Worm (Caenorhabditis elegans) whole organism, L1 larva: ENCODE results near the gene his-3.

Source experiments
- C04F5.9 ChIP-seq: sonication (generic microtip); optimal IDR thresholded peaks from 2 replicates; lab custom pipeline; 2016; ENCODE audit warnings: missing genetic modification characterization, missing compliant biosample characterization
- C16A3.4 ChIP-seq: fragments of 150-350 bp; optimal IDR thresholded peaks from 2 replicates; lab custom pipeline; 2014; ENCODE audit warnings: missing biosample characterization, missing genetic modification characterization
- F16B12.6 ChIP-seq: fragments of 150-350 bp; optimal IDR thresholded peaks from 2 replicates; lab custom pipeline; 2014; ENCODE audit warnings: missing biosample characterization, missing genetic modification characterization
- Y116A8C.19 ChIP-seq: sonication (generic microtip); optimal IDR thresholded peaks from 2 replicates; lab custom pipeline; 2016; ENCODE audit warnings: missing compliant biosample characterization, missing genetic modification characterization, borderline replicate concordance
- aha-1 ChIP-seq: fragments of 150-350 bp; optimal IDR thresholded peaks from 2 replicates; lab custom pipeline; 2014; ENCODE audit warnings: missing biosample characterization, missing genetic modification characterization
- alr-1 ChIP-seq: fragments of 200-800 bp; sonication (Bioruptor generic); optimal IDR thresholded peaks from 2 replicates; lab custom pipeline; 2018; ENCODE audit warnings: borderline replicate concordance, mild to moderate bottlenecking, missing genetic modification characterization, missing compliant biosample characterization
- aly-2 ChIP-seq: fragments of 150-350 bp; optimal IDR thresholded peaks from 2 replicates; lab custom pipeline; 2014; ENCODE audit warnings: missing biosample characterization, missing genetic modification characterization
- ama-1 ChIP-seq: fragments of 150-350 bp; optimal IDR thresholded peaks from 2 replicates; lab custom pipeline; 2014
- blmp-1 ChIP-seq: fragments of 150-350 bp; optimal IDR thresholded peaks from 2 replicates; lab custom pipeline; 2014; ENCODE audit warnings: missing biosample characterization, missing genetic modification characterization
- ceh-8 ChIP-seq: fragments of 200-800 bp; sonication (Bioruptor generic); optimal IDR thresholded peaks from 2 replicates; lab custom pipeline; 2018; ENCODE audit warnings: mild to moderate bottlenecking, missing genetic modification characterization, moderate library complexity, missing compliant biosample characterization
- ceh-90 ChIP-seq: sonication (generic microtip); optimal IDR thresholded peaks from 2 replicates; lab custom pipeline; 2016; ENCODE audit warnings: missing genetic modification characterization, missing compliant biosample characterization
- ces-1 ChIP-seq: fragments of 150-350 bp; optimal IDR thresholded peaks from 2 replicates; lab custom pipeline; 2014; ENCODE audit warnings: missing biosample characterization, missing genetic modification reagents, missing genetic modification characterization
- dpl-1 ChIP-seq, 3 experiments: fragments of 150-350 bp in 2 of 3; sonication (generic microtip) in 1 of 3; optimal IDR thresholded peaks; 2 replicates each; lab custom pipeline; 2014 to 2017; ENCODE audit warnings: missing biosample characterization in 3 of 3, missing genetic modification characterization in 3 of 3, missing genetic modification reagents in 3 of 3
- dsc-1 ChIP-seq: sonication (generic microtip); optimal IDR thresholded peaks from 2 replicates; lab custom pipeline; 2016; ENCODE audit warnings: mild to moderate bottlenecking, missing genetic modification characterization, missing compliant biosample characterization
- efl-1 ChIP-seq, 4 experiments: fragments of 150-350 bp; optimal IDR thresholded peaks in 3 of 4; peaks in 1 of 4; 1 replicate in 1 of 4; 2 replicates in 3 of 4; lab custom pipeline; 2014; ENCODE audit warnings: missing biosample characterization in 2 of 4, missing genetic modification characterization in 2 of 4, missing genetic modification reagents in 2 of 4
- efl-3 ChIP-seq: fragments of 200-800 bp; sonication (Bioruptor generic); optimal IDR thresholded peaks from 2 replicates; lab custom pipeline; 2018; ENCODE audit warnings: mild to moderate bottlenecking, missing genetic modification characterization, missing compliant biosample characterization
- elt-2 ChIP-seq: sonication (generic microtip); optimal IDR thresholded peaks from 2 replicates; lab custom pipeline; 2016; ENCODE audit warnings: missing genetic modification characterization, mild to moderate bottlenecking, inconsistent platforms, missing compliant biosample characterization, missing genetic modification reagents
- elt-3 ChIP-seq, 6 experiments: fragments of 150-350 bp in 1 of 6; sonication (generic microtip); optimal IDR thresholded peaks; 2 replicates each; lab custom pipeline; 2017 to 2018; ENCODE audit warnings: missing biosample characterization in 6 of 6, missing genetic modification characterization in 6 of 6, inconsistent platforms in 1 of 6
- ets-5 ChIP-seq: fragments of 200-800 bp; sonication (Bioruptor generic); IDR thresholded peaks from 2 replicates; pipeline ENCODE4 v1.3.6; 2022; ENCODE audit warnings: missing genetic modification characterization, missing compliant biosample characterization
- fos-1 ChIP-seq: fragments of 150-350 bp; optimal IDR thresholded peaks from 2 replicates; lab custom pipeline; 2014; ENCODE audit warnings: missing biosample characterization, missing genetic modification characterization
- grh-1 ChIP-seq: fragments of 200-800 bp; sonication (Bioruptor generic); IDR thresholded peaks from 2 replicates; pipeline ENCODE4 v1.3.6; 2022; ENCODE audit warnings: missing genetic modification reagents, missing genetic modification characterization, missing compliant biosample characterization
- hlh-4 ChIP-seq: sonication (generic microtip); optimal IDR thresholded peaks from 2 replicates; lab custom pipeline; 2016; ENCODE audit warnings: mild to moderate bottlenecking, missing genetic modification characterization, missing compliant biosample characterization
- irx-1 ChIP-seq: sonication (generic microtip); optimal IDR thresholded peaks from 2 replicates; lab custom pipeline; 2016; ENCODE audit warnings: missing genetic modification characterization, missing compliant biosample characterization
- isw-1 ChIP-seq: fragments of 200-800 bp; sonication (Bioruptor generic); IDR thresholded peaks from 2 replicates; pipeline ENCODE4 v1.3.6; 2022; ENCODE audit warnings: missing genetic modification characterization, missing compliant biosample characterization
- jun-1 ChIP-seq: fragments of 150-350 bp; optimal IDR thresholded peaks from 2 replicates; lab custom pipeline; 2014; ENCODE audit warnings: missing biosample characterization, missing genetic modification reagents, missing genetic modification characterization
- lin-14 ChIP-seq: fragments of 200-800 bp; sonication (Bioruptor generic); optimal IDR thresholded peaks from 2 replicates; lab custom pipeline; 2018; ENCODE audit warnings: mild to moderate bottlenecking, missing genetic modification characterization, moderate library complexity, missing compliant biosample characterization
- lin-15B ChIP-seq: fragments of 150-350 bp; sonication (generic microtip); optimal IDR thresholded peaks from 3 replicates; lab custom pipeline; 2014; ENCODE audit warnings: missing biosample characterization, missing genetic modification characterization
- lin-35 ChIP-seq, 2 experiments: fragments of 150-350 bp; optimal IDR thresholded peaks; 2 replicates each; lab custom pipeline; 2014; ENCODE audit warnings: missing biosample characterization in 2 of 2, missing genetic modification characterization in 2 of 2, missing genetic modification reagents in 2 of 2
- lir-3 ChIP-seq: sonication (generic microtip); optimal IDR thresholded peaks from 2 replicates; lab custom pipeline; 2016; ENCODE audit warnings: mild to moderate bottlenecking, missing genetic modification characterization, moderate library complexity, missing compliant biosample characterization; ENCODE audit not compliant: poor library complexity
- mdl-1 ChIP-seq, 2 experiments: fragments of 150-350 bp; optimal IDR thresholded peaks; 2 replicates each; lab custom pipeline; 2014 to 2017; ENCODE audit warnings: missing biosample characterization in 2 of 2, missing genetic modification characterization in 2 of 2, inconsistent platforms in 1 of 2
- nhr-11 ChIP-seq: fragments of 150-350 bp; optimal IDR thresholded peaks from 2 replicates; lab custom pipeline; 2014; ENCODE audit warnings: missing biosample characterization, missing genetic modification characterization
- nhr-12 ChIP-seq: sonication (generic microtip); optimal IDR thresholded peaks from 2 replicates; lab custom pipeline; 2017; ENCODE audit warnings: missing biosample characterization, missing genetic modification characterization
- nhr-19 ChIP-seq: fragments of 200-800 bp; sonication (Bioruptor generic); conservative IDR thresholded peaks from 2 replicates; pipeline ENCODE4 v1.3.6; 2022; ENCODE audit warnings: missing genetic modification characterization, missing compliant biosample characterization
- nhr-20 ChIP-seq: sonication (generic microtip); optimal IDR thresholded peaks from 2 replicates; lab custom pipeline; 2016; ENCODE audit warnings: mild to moderate bottlenecking, missing genetic modification characterization, missing compliant biosample characterization
- nhr-71 ChIP-seq: sonication (generic microtip); optimal IDR thresholded peaks from 2 replicates; lab custom pipeline; 2016; ENCODE audit warnings: mild to moderate bottlenecking, missing genetic modification characterization, moderate library complexity, missing compliant biosample characterization
- nhr-76 ChIP-seq: sonication (generic microtip); optimal IDR thresholded peaks from 2 replicates; lab custom pipeline; 2017; ENCODE audit warnings: missing biosample characterization, missing genetic modification characterization
- nhr-77 ChIP-seq: fragments of 150-350 bp; optimal IDR thresholded peaks from 2 replicates; lab custom pipeline; 2014; ENCODE audit warnings: missing biosample characterization, missing genetic modification characterization
- nhr-84 ChIP-seq: sonication (generic microtip); optimal IDR thresholded peaks from 2 replicates; lab custom pipeline; 2017; ENCODE audit warnings: missing biosample characterization, missing genetic modification characterization
- pag-3 ChIP-seq: sonication (generic microtip); optimal IDR thresholded peaks from 2 replicates; lab custom pipeline; 2017; ENCODE audit warnings: missing genetic modification characterization, mild to moderate bottlenecking, missing compliant biosample characterization, antibody characterized with exemption, borderline replicate concordance; ENCODE audit not compliant: insufficient read depth
- pax-3 ChIP-seq: fragments of 200-800 bp; sonication (Bioruptor generic); optimal IDR thresholded peaks from 2 replicates; lab custom pipeline; 2018; ENCODE audit warnings: mild to moderate bottlenecking, missing genetic modification characterization, moderate library complexity, missing compliant biosample characterization
- skn-1 ChIP-seq: fragments of 150-350 bp; optimal IDR thresholded peaks from 2 replicates; lab custom pipeline; 2014; ENCODE audit warnings: missing biosample characterization, missing genetic modification characterization
- snpc-4 ChIP-seq: fragments of 150-350 bp; optimal IDR thresholded peaks from 2 replicates; lab custom pipeline; 2014; ENCODE audit warnings: missing biosample characterization, missing genetic modification characterization
- snu-23 ChIP-seq: sonication (generic microtip); optimal IDR thresholded peaks from 2 replicates; lab custom pipeline; 2016; ENCODE audit warnings: missing genetic modification characterization, missing compliant biosample characterization
- sox-4 ChIP-seq: sonication (generic microtip); optimal IDR thresholded peaks from 2 replicates; lab custom pipeline; 2016; ENCODE audit warnings: missing genetic modification characterization, missing compliant biosample characterization
- sptf-1 ChIP-seq: fragments of 150-350 bp; optimal IDR thresholded peaks from 2 replicates; lab custom pipeline; 2014; ENCODE audit warnings: missing biosample characterization, missing genetic modification characterization
- sup-37 ChIP-seq: fragments of 200-800 bp; sonication (Bioruptor generic); optimal IDR thresholded peaks from 2 replicates; lab custom pipeline; 2018; ENCODE audit warnings: mild to moderate bottlenecking, missing genetic modification characterization, missing compliant biosample characterization
- tbx-2 ChIP-seq: sonication (generic microtip); optimal IDR thresholded peaks from 2 replicates; lab custom pipeline; 2016; ENCODE audit warnings: missing genetic modification characterization, missing compliant biosample characterization
- unc-130 ChIP-seq: fragments of 150-350 bp; optimal IDR thresholded peaks from 2 replicates; lab custom pipeline; 2017; ENCODE audit warnings: missing biosample characterization, missing genetic modification characterization, inconsistent platforms
- unc-62 ChIP-seq: fragments of 150-350 bp; optimal IDR thresholded peaks from 2 replicates; lab custom pipeline; 2014; ENCODE audit warnings: missing biosample characterization, missing genetic modification reagents, missing genetic modification characterization
- xbp-1 ChIP-seq: sonication (generic microtip); optimal IDR thresholded peaks from 2 replicates; lab custom pipeline; 2016; ENCODE audit warnings: missing genetic modification characterization, missing compliant biosample characterization
- zag-1 ChIP-seq: fragments of 150-350 bp; optimal IDR thresholded peaks from 2 replicates; lab custom pipeline; 2014; ENCODE audit warnings: missing biosample characterization, missing genetic modification characterization
- zip-4 ChIP-seq: fragments of 200-800 bp; sonication (Bioruptor generic); optimal IDR thresholded peaks from 2 replicates; lab custom pipeline; 2018; ENCODE audit warnings: mild to moderate bottlenecking, missing genetic modification characterization, moderate library complexity, missing compliant biosample characterization
- ztf-4 ChIP-seq: fragments of 150-350 bp; optimal IDR thresholded peaks from 2 replicates; lab custom pipeline; 2014; ENCODE audit warnings: missing biosample characterization, missing genetic modification characterization

Gene his-3

DNA sequence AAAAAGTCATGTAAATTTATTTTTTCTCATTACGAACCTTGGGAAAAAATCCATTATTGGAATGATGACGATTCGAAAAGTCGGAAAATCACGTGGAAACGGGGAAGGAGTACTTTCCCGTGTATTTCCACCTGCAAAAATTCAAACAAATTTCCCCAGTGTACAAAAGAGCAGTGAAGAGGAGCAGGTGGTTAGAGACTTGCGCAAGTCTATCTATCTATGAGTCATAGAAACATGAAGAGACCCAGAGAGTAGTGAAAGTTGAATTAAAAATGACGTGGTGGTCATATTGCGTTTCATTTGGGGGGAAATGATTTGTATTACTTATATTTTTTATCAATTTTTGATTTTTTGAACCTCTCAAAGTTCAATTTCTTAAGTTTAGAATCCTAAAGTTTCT is 40.2 kb upstream of the his-3 start, which contains the start of gene nhr-50 (continued):
- TF ChIP-seq irx-1 (tag; lab: Kevin White, UChicago) (no peak), pag-3 (no peak), nhr-19 (GFP tag; lab: Robert Waterston, UW) (no peak; the same call in 1 of the 2 replicates), ama-1 (lab: Kevin White, UChicago) (no peak), C16A3.4 (tag; lab: Kevin White, UChicago) (no peak), nhr-11 (tag; lab: Kevin White, UChicago) (no peak), xbp-1 (tag; lab: Kevin White, UChicago) (peak; percentile 17), alr-1 (no peak), nhr-12 (no peak), ceh-8 (GFP tag; lab: Kevin White, UChicago) (peak; percentile 38), C04F5.9 (no peak), lin-15B (no peak), grh-1 (GFP tag; lab: Robert Waterston, UW) (no peak), unc-62 (GFP tag; lab: Kevin White, UChicago) (no peak), nhr-77 (peak; percentile 51), zag-1 (tag; lab: Kevin White, UChicago) (no peak), isw-1 (no peak; the same call in 1 of the 2 replicates), mdl-1 (tag; optimal IDR thresholded peaks at IDR 0.05; lab: Kevin White, UChicago) (peak in 1 of 2 experiments; percentile 53), aha-1 (no peak), blmp-1 (tag; lab: Kevin White, UChicago) (peak; percentile 88), efl-3 (GFP tag; lab: Kevin White, UChicago) (no peak), fos-1 (tag; lab: Kevin White, UChicago) (peak; percentile 91), skn-1 (tag; lab: Kevin White, UChicago) (peak; percentile 69), snpc-4 (tag; lab: Kevin White, UChicago) (peak; percentile 5), ces-1 (no peak), nhr-76 (no peak), Y116A8C.19 (no peak), lin-14 (GFP tag; lab: Kevin White, UChicago) (peak; percentile 84), elt-2 (tag; lab: Kevin White, UChicago) (peak; percentile 83), tbx-2 (tag; lab: Kevin White, UChicago) (peak; percentile 11), ztf-4 (tag; lab: Kevin White, UChicago) (no peak), dpl-1 (GFP tag; optimal IDR thresholded peaks at IDR 0.05; lab: Kevin White, UChicago) (peak in 1 of 3 experiments; percentile 30), lir-3 (no peak), jun-1 (tag; lab: Kevin White, UChicago) (peak; percentile 93), hlh-4 (peak; percentile 80), nhr-20 (tag; lab: Kevin White, UChicago) (peak; percentile 70), ceh-90 (tag; lab: Kevin White, UChicago) (no peak), nhr-71 (tag; lab: Kevin White, UChicago) (peak; percentile 81), elt-3 (tag; optimal IDR thresholded peaks at IDR 0.05; lab: Kevin White, UChicago) (peak in 1 of 6 experiments; percentile 21), zip-4 (GFP tag; lab: Kevin White, UChicago) (no peak), ets-5 (no peak), F16B12.6 (tag; lab: Kevin White, UChicago) (no peak), sptf-1 (tag; lab: Kevin White, UChicago) (no peak), aly-2 (tag; lab: Kevin White, UChicago) (no peak), pax-3 (peak; percentile 36), lin-35 (GFP tag; optimal IDR thresholded peaks at IDR 0.05; lab: Kevin White, UChicago) (peak; percentile 13 to 27), sup-37 (no peak), unc-130 (no peak), nhr-84 (tag; lab: Kevin White, UChicago) (no peak), sox-4 (tag; lab: Kevin White, UChicago) (peak; percentile 7), snu-23 (GFP tag; lab: Kevin White, UChicago) (peak; percentile 46), efl-1 (optimal IDR thresholded peaks at IDR 0.05; lab: Kevin White, UChicago) (peak; percentile 28 to 36), efl-1 (GFP tag; optimal IDR thresholded peaks at IDR 0.05 in 1 of 2; lab: Kevin White, UChicago) (peak; percentile 15 to 95), dsc-1 (tag; lab: Kevin White, UChicago) (no peak)
